Fruit fly (Drosophila melanogaster) whole organism, embryonic: ENCODE data around the gene Gr39a.

ENCODE experiments used
- CG10209 ChIP-seq: fragments of 200-800 bp; sonication (Bioruptor generic); optimal IDR thresholded peaks from 3 replicates; lab custom pipeline; 2017; ENCODE audit warnings: missing biosample characterization, mild to moderate bottlenecking, missing genetic modification characterization, missing genetic modification reagents
- CG10366 ChIP-seq: fragments of 200-800 bp; sonication (Bioruptor generic); IDR thresholded peaks from 2 replicates; pipeline ENCODE4 v1.3.6; 2022; ENCODE audit warnings: missing biosample characterization, missing genetic modification characterization
- CG12659 ChIP-seq: fragments of 200-800 bp; sonication (Bioruptor generic); optimal IDR thresholded peaks from 3 replicates; lab custom pipeline; 2017; ENCODE audit warnings: mild to moderate bottlenecking, missing biosample characterization, missing genetic modification reagents, missing genetic modification characterization
- CG13624 ChIP-seq: fragments of 200-800 bp; sonication (Bioruptor generic); optimal IDR thresholded peaks from 2 replicates; lab custom pipeline; 2016; ENCODE audit warnings: missing biosample characterization, missing genetic modification characterization
- CG18011 ChIP-seq: fragments of 200-800 bp; sonication (Bioruptor generic); optimal IDR thresholded peaks from 2 replicates; lab custom pipeline; 2017; ENCODE audit warnings: missing biosample characterization, missing genetic modification characterization, mild to moderate bottlenecking, moderate library complexity, missing genotype
- CG2120 ChIP-seq: fragments of 200-800 bp; sonication (Bioruptor generic); optimal IDR thresholded peaks from 3 replicates; lab custom pipeline; 2016; ENCODE audit warnings: missing biosample characterization, missing genetic modification characterization
- CG2889 ChIP-seq: fragments of 200-800 bp; sonication (Bioruptor generic); IDR thresholded peaks from 3 replicates; pipeline ENCODE4 v1.3.6; 2022; ENCODE audit warnings: missing biosample characterization, missing genetic modification characterization
- CG3065 ChIP-seq: fragments of 200-800 bp; sonication (Bioruptor generic); optimal IDR thresholded peaks from 2 replicates; lab custom pipeline; 2016; ENCODE audit warnings: missing biosample characterization, missing genetic modification characterization
- CG3281 ChIP-seq: fragments of 200-800 bp; sonication (Bioruptor generic); optimal IDR thresholded peaks from 3 replicates; lab custom pipeline; 2017; ENCODE audit warnings: missing biosample characterization, mild to moderate bottlenecking, missing genetic modification characterization
- CG34376 ChIP-seq: fragments of 200-800 bp; sonication (Bioruptor generic); optimal IDR thresholded peaks from 2 replicates; lab custom pipeline; 2018; ENCODE audit warnings: missing biosample characterization, mild to moderate bottlenecking, missing genetic modification characterization
- CG3726 ChIP-seq: fragments of 200-800 bp; sonication (Bioruptor generic); IDR thresholded peaks from 3 replicates; pipeline ENCODE4, ENCODE4 v1.3.6; 2022; ENCODE audit warnings: missing biosample characterization, missing genetic modification characterization
- CG42726 ChIP-seq: fragments of 200-800 bp; sonication (Bioruptor generic); IDR thresholded peaks from 2 replicates; pipeline ENCODE4 v1.3.6; 2022; ENCODE audit warnings: missing biosample characterization, missing genetic modification characterization; ENCODE audit not compliant: partially characterized antibody
- CG6272 ChIP-seq: fragments of 200-800 bp; sonication (Bioruptor generic); IDR thresholded peaks from 2 replicates; pipeline ENCODE4 v1.3.6; 2022; ENCODE audit warnings: missing biosample characterization, missing genetic modification characterization
- CG6689 ChIP-seq: fragments of 200-800 bp; sonication (Bioruptor generic); IDR thresholded peaks from 2 replicates; pipeline ENCODE4 v1.3.6; 2022; ENCODE audit warnings: missing biosample characterization, missing genetic modification characterization
- CG7372 ChIP-seq: fragments of 200-800 bp; sonication (Bioruptor generic); IDR thresholded peaks from 2 replicates; pipeline ENCODE4 v1.3.6; 2022; ENCODE audit warnings: missing biosample characterization, missing genetic modification characterization
- CG7839 ChIP-seq: fragments of 200-800 bp; sonication (Bioruptor generic); optimal IDR thresholded peaks from 3 replicates; lab custom pipeline; 2018; ENCODE audit warnings: missing biosample characterization, mild to moderate bottlenecking, missing genetic modification characterization, moderate library complexity
- CHES-1-like ChIP-seq: fragments of 200-800 bp; sonication (Bioruptor generic); optimal IDR thresholded peaks from 2 replicates; lab custom pipeline; 2016; ENCODE audit warnings: missing biosample characterization, missing genetic modification characterization
- Deaf1 ChIP-seq: fragments of 200-800 bp; optimal IDR thresholded peaks from 3 replicates; lab custom pipeline; 2019; ENCODE audit warnings: missing biosample characterization, mild to moderate bottlenecking, missing genetic modification characterization, moderate library complexity
- Hey ChIP-seq: fragments of 200-800 bp; sonication (Bioruptor generic); optimal IDR thresholded peaks from 3 replicates; lab custom pipeline; 2018; ENCODE audit warnings: missing biosample characterization, mild to moderate bottlenecking, missing genetic modification characterization
- Hmr ChIP-seq: fragments of 200-800 bp; sonication (Bioruptor generic); optimal IDR thresholded peaks from 3 replicates; lab custom pipeline; 2017; ENCODE audit warnings: mild to moderate bottlenecking, missing biosample characterization, missing genetic modification reagents, missing genetic modification characterization
- Lim3 ChIP-seq: fragments of 200-800 bp; sonication (Bioruptor generic); IDR thresholded peaks from 2 replicates; pipeline ENCODE4 v1.3.6; 2022; ENCODE audit warnings: missing biosample characterization, missing genetic modification characterization
- Myb ChIP-seq: fragments of 200-800 bp; sonication (Bioruptor generic); optimal IDR thresholded peaks from 2 replicates; lab custom pipeline; 2016; ENCODE audit warnings: missing biosample characterization, missing genetic modification characterization
- Nf-YA ChIP-seq: fragments of 200-800 bp; sonication (Bioruptor generic); IDR thresholded peaks from 2 replicates; pipeline ENCODE4 v1.3.6; 2022; ENCODE audit warnings: missing biosample characterization, missing genetic modification characterization
- Pdp1 ChIP-seq, 2 experiments: fragments of 200-800 bp; sonication (Bioruptor generic); optimal IDR thresholded peaks; 3 replicates each; lab custom pipeline; 2016; ENCODE audit warnings: missing biosample characterization in 2 of 2, missing genetic modification characterization in 2 of 2, mild to moderate bottlenecking in 1 of 2, moderate library complexity in 1 of 2
- Rfx ChIP-seq: fragments of 200-800 bp; sonication (Bioruptor generic); IDR thresholded peaks from 2 replicates; pipeline ENCODE4 v1.3.6; 2022; ENCODE audit warnings: missing biosample characterization, missing genetic modification characterization
- ab ChIP-seq: fragments of 200-800 bp; sonication (Bioruptor generic); optimal IDR thresholded peaks from 2 replicates; lab custom pipeline; 2016; ENCODE audit warnings: missing biosample characterization, missing genetic modification characterization
- abd-A ChIP-seq: fragments of 200-800 bp; sonication (Bioruptor generic); optimal IDR thresholded peaks from 3 replicates; lab custom pipeline; 2019; ENCODE audit warnings: missing biosample characterization, mild to moderate bottlenecking, missing genetic modification characterization, moderate library complexity
- br ChIP-seq: fragments of >200 bp; optimal IDR thresholded peaks from 2 replicates; lab custom pipeline; 2017
- croc ChIP-seq: fragments of 200-800 bp; sonication (Bioruptor generic); conservative IDR thresholded peaks from 3 replicates; pipeline ENCODE4 v1.3.6; 2022; ENCODE audit warnings: missing biosample characterization, missing genetic modification characterization
- dan ChIP-seq: fragments of 200-800 bp; sonication (Bioruptor generic); IDR thresholded peaks from 2 replicates; pipeline ENCODE4 v1.3.6; 2022; ENCODE audit warnings: missing biosample characterization, missing genetic modification characterization
- dmrt11E ChIP-seq: fragments of 200-800 bp; sonication (Bioruptor generic); optimal IDR thresholded peaks from 3 replicates; lab custom pipeline; 2018; ENCODE audit warnings: missing biosample characterization, mild to moderate bottlenecking, missing genetic modification characterization, moderate library complexity
- dysf ChIP-seq: fragments of 200-800 bp; sonication (Bioruptor generic); IDR thresholded peaks from 3 replicates; pipeline ENCODE4 v1.3.6; 2022; ENCODE audit warnings: missing biosample characterization, missing genetic modification characterization
- emc ChIP-seq: fragments of 200-800 bp; sonication (Bioruptor generic); optimal IDR thresholded peaks from 2 replicates; lab custom pipeline; 2016; ENCODE audit warnings: missing biosample characterization, missing genetic modification characterization
- her ChIP-seq: fragments of 200-800 bp; sonication (Bioruptor generic); optimal IDR thresholded peaks from 2 replicates; lab custom pipeline; 2016; ENCODE audit warnings: missing biosample characterization, missing genetic modification characterization
- mld ChIP-seq: fragments of 200-800 bp; sonication (Bioruptor generic); IDR thresholded peaks from 3 replicates; pipeline ENCODE4 v1.3.6; 2022; ENCODE audit warnings: missing biosample characterization, missing genetic modification characterization; ENCODE audit not compliant: partially characterized antibody
- onecut ChIP-seq: fragments of 200-800 bp; sonication (Bioruptor generic); IDR thresholded peaks from 2 replicates; pipeline ENCODE4 v1.3.6; 2022; ENCODE audit warnings: missing biosample characterization, missing genetic modification characterization
- pb ChIP-seq: fragments of 200-800 bp; sonication (Bioruptor generic); optimal IDR thresholded peaks from 3 replicates; lab custom pipeline; 2016; ENCODE audit warnings: missing biosample characterization, missing genetic modification characterization
- phol ChIP-seq: fragments of 200-800 bp; sonication (Bioruptor generic); optimal IDR thresholded peaks from 3 replicates; lab custom pipeline; 2018; ENCODE audit warnings: missing biosample characterization, mild to moderate bottlenecking, missing genetic modification characterization, moderate library complexity
- pita ChIP-seq: fragments of 200-800 bp; sonication (Bioruptor generic); optimal IDR thresholded peaks from 2 replicates; lab custom pipeline; 2017; ENCODE audit warnings: missing biosample characterization, mild to moderate bottlenecking, missing genetic modification characterization
- run ChIP-seq: fragments of 200-800 bp; sonication (Bioruptor generic); optimal IDR thresholded peaks from 3 replicates; lab custom pipeline; 2018; ENCODE audit warnings: missing biosample characterization, mild to moderate bottlenecking, missing genetic modification characterization
- sens-2 ChIP-seq: fragments of 200-800 bp; sonication (Bioruptor generic); IDR thresholded peaks from 2 replicates; pipeline ENCODE4 v1.3.6; 2022; ENCODE audit warnings: missing biosample characterization, missing genetic modification characterization
- sisA ChIP-seq: fragments of 200-800 bp; sonication (Bioruptor generic); IDR thresholded peaks from 2 replicates; pipeline ENCODE4 v1.3.6; 2022; ENCODE audit warnings: missing biosample characterization, missing genetic modification characterization
- slou ChIP-seq: fragments of 200-800 bp; sonication (Bioruptor generic); optimal IDR thresholded peaks from 3 replicates; lab custom pipeline; 2016; ENCODE audit warnings: missing biosample characterization, missing genetic modification characterization
- stc ChIP-seq: fragments of 200-800 bp; sonication (Bioruptor generic); IDR thresholded peaks from 2 replicates; pipeline ENCODE4 v1.3.6; 2022; ENCODE audit warnings: missing biosample characterization, missing genetic modification characterization
- sug ChIP-seq: fragments of 200-800 bp; optimal IDR thresholded peaks from 2 replicates; lab custom pipeline; 2019; ENCODE audit warnings: missing biosample characterization, mild to moderate bottlenecking, missing genetic modification characterization, moderate library complexity
- tgo ChIP-seq: fragments of 200-800 bp; sonication (Bioruptor generic); IDR thresholded peaks from 3 replicates; pipeline ENCODE4 v1.3.6; 2022; ENCODE audit warnings: missing biosample characterization, missing genetic modification characterization
- twi ChIP-seq: fragments of 200-800 bp; optimal IDR thresholded peaks from 2 replicates; lab custom pipeline; 2019; ENCODE audit warnings: missing biosample characterization, mild to moderate bottlenecking, missing genetic modification characterization, moderate library complexity

Gr39a gene

DNA sequence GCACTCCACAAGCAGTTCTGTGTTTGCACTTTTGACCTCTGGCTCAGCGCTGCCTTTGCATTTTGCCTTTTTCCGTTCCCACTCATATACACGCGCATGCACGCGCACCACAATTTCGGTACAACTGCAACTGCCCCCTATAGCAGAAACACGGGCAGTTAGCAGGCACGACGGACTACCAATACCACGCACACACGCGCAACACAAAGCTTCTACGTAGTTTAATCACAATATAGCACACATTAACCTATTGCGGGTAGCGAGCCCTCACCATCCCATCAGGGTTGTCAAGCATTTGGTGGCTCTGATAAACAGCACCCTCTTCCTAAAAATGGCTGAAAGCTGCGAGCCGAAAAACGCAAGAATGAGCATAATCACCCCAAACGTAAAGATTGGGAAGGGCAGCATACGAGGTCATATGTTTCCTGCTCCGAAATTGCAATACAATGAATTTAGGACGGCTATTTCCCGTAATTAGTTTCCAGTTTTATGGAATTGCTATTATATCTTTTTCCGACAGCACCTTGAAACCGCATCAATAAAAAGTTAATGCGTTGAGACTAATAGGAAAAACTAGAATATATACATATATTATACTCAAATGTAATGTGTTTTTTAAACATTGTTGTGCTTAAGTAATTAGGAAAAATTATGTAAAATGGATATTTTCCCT is 19.4 kb downstream of the Gr39a start, which contains the start of gene Mondo (continued):
- TF ChIP-seq CG12659 (GFP tag; lab: Kevin White, UChicago) (peak; percentile 42), pita (no peak), dmrt11E (tag; lab: Kevin White, UChicago) (peak; percentile 50), stc (GFP tag; lab: Robert Waterston, UW) (peak; percentile 42; the same call in 1 of the 2 replicates), CG2120 (GFP tag; lab: Kevin White, UChicago) (peak; percentile 50), ab (GFP tag; lab: Kevin White, UChicago) (no peak), Hey (tag; lab: Kevin White, UChicago) (no peak), CG7372 (GFP tag; lab: Robert Waterston, UW) (peak; percentile 28; the same call in 1 of the 2 replicates), sisA (no peak), onecut (GFP tag; lab: Robert Waterston, UW) (no peak), br (lab: Kevin White, UChicago) (no peak), Hmr (GFP tag; lab: Kevin White, UChicago) (peak; percentile 2), mld (GFP tag; lab: Robert Waterston, UW) (peak; percentile 32; the same call in 1 of the 3 replicates), CG34376 (GFP tag; lab: Kevin White, UChicago) (peak; percentile 71)

DNA sequence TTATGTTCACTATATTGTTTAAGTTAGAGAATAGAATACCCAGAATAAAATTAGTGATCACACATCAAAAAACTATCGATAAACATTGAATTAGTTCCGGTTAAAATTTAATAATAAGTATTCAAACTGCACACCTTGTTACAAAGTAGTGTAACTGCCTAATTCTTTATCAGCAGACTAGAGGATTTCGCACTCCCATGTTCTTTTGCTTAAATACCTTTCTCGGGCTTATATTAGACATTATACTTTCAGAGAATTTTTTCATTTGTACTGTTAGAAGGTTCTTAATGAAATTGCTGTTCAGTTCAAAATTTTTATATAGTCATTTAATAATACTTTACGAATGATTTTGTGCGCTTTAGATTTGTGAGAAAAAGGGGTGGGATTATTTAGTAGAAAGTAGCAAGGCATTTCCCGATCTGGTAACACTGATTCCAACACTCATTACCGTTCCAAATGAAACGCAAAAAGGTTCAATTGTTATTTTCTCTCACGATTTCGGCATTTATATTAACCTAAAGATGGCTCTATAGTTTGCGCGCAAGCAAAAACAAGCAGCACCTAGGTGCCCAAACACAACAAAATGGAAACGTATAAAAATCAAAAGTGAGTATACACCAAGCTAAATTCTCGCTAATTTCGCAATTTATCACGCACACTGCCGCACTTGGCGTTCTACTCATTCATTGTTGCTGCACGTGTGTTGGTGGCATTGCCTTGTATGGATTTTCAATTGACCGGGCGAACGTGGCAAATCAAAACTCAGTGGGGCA is 20.1 kb downstream of the Gr39a start, which contains the start of gene crc:
Gene crc (plus strand): TSS at position 440 of the 773 bp plus-strand sequence.
- TF ChIP-seq CG18011 (no peak), CG6272 (GFP tag; lab: Robert Waterston, UW) (no peak), Deaf1 (tag; lab: Kevin White, UChicago) (no peak), CHES-1-like (GFP tag; lab: Kevin White, UChicago) (peak; percentile 25), twi (tag; lab: Kevin White, UChicago) (no peak), CG3726 (no peak), phol (tag; lab: Kevin White, UChicago) (peak; percentile 22), Hmr (GFP tag; lab: Kevin White, UChicago) (no peak), her (GFP tag; lab: Kevin White, UChicago) (peak; percentile 47), CG6689 (GFP tag; lab: Robert Waterston, UW) (no peak), pb (GFP tag; lab: Kevin White, UChicago) (no peak), sisA (no peak), Myb (peak; percentile 13), sug (peak; percentile 19), Rfx (GFP tag; lab: Robert Waterston, UW) (no peak), CG3281 (no peak), dysf (GFP tag; lab: Robert Waterston, UW) (no peak), CG10366 (GFP tag; lab: Robert Waterston, UW) (no peak), sens-2 (no peak), CG13624 (peak; percentile 58), mld (GFP tag; lab: Robert Waterston, UW) (no peak), Lim3 (no peak), Nf-YA (GFP tag; lab: Robert Waterston, UW) (no peak), croc (no peak), CG42726 (GFP tag; lab: Robert Waterston, UW) (peak; percentile 19; the same call in 1 of the 2 replicates), CG10209 (GFP tag; lab: Kevin White, UChicago) (peak; percentile 24), run (tag; lab: Kevin White, UChicago) (no peak), CG3065 (no peak), CG2889 (GFP tag; lab: Robert Waterston, UW) (no peak), abd-A (tag; lab: Kevin White, UChicago) (peak; percentile 72), slou (no peak), CG7839 (tag; lab: Kevin White, UChicago) (no peak), tgo (GFP tag; lab: Robert Waterston, UW) (no peak; the same call in 2 of the 3 replicates), Pdp1 (GFP tag; optimal IDR thresholded peaks at IDR 0.05; lab: Kevin White, UChicago) (no peak), dan (GFP tag; lab: Robert Waterston, UW) (no peak), emc (GFP tag; lab: Kevin White, UChicago) (no peak)
